Worm (Caenorhabditis elegans): ENCODE measurements around the gene aagr-1.

DNA sequence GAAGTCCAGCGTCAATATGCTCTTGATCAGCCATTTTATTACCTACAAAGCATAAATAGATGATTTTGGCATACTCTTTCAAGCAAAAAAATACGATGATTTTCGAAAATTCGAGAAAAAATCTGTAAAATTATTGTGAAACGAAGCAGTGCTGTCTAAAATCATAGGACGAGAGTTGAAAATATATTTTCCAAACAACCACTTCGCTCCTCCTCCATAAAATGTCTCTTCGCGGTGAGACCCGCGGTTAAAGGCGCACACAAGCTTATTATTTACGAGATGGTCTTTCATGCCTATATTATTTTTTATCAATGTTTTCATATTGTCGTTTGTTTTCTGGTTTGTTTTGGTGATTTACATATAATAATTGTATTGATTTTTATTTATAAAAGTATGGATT lies 13.0 kb downstream of the aagr-1 start, which contains the start of gene nap-1:
- TF ChIP-seq npax-4 (tag; optimal IDR thresholded peaks at IDR 0.05) (no peak), nhr-232 (tag; optimal IDR thresholded peaks at IDR 0.05) (no peak), tbx-7 (tag; optimal IDR thresholded peaks at IDR 0.05) (no peak), C38D4.7 (GFP tag; optimal IDR thresholded peaks at IDR 0.05) (no peak), nhr-11 (tag; optimal IDR thresholded peaks at IDR 0.05) (no peak)
